Fruit fly (Drosophila melanogaster) whole organism, wandering third instar larva: ENCODE measurements around the gene CG10211.
A peak's percentile ranks its signal among the peaks of the same experiment; 100 is the strongest.

ENCODE experiments used
- Abd-B ChIP-seq: fragments of >200 bp; optimal IDR thresholded peaks from 2 replicates; lab custom pipeline; 2017; ENCODE audit warnings: missing biosample characterization, missing genetic modification characterization
- CG32264 ChIP-seq: fragments of 200-800 bp; sonication (Bioruptor generic); optimal IDR thresholded peaks from 2 replicates; lab custom pipeline; 2016; ENCODE audit warnings: missing biosample characterization, missing genetic modification characterization
- CG9705 ChIP-seq: fragments of 200-800 bp; sonication (Bioruptor generic); optimal IDR thresholded peaks from 2 replicates; lab custom pipeline; 2018; ENCODE audit warnings: missing biosample characterization, mild to moderate bottlenecking, missing genetic modification characterization
- CrebA ChIP-seq: fragments of 200-800 bp; sonication (Bioruptor generic); optimal IDR thresholded peaks from 2 replicates; lab custom pipeline; 2016; ENCODE audit warnings: missing biosample characterization, mild to moderate bottlenecking, missing genetic modification characterization, borderline replicate concordance
- Dfd ChIP-seq: fragments of >200 bp; optimal IDR thresholded peaks from 2 replicates; lab custom pipeline; 2017; ENCODE audit warnings: missing biosample characterization, missing genetic modification characterization
- Dif ChIP-seq: fragments of 200-275, 200-300 bp; sonication (Bioruptor generic); optimal IDR thresholded peaks from 2 replicates; lab custom pipeline; 2018; ENCODE audit warnings: missing biosample characterization, missing genetic modification characterization; ENCODE audit not compliant: partially characterized antibody
- GATAd ChIP-seq: sonication (Bioruptor generic); optimal IDR thresholded peaks from 2 replicates; lab custom pipeline; 2016; ENCODE audit warnings: missing biosample characterization, missing genetic modification characterization
- HLH106 ChIP-seq: fragments of 200-800 bp; optimal IDR thresholded peaks from 3 replicates; lab custom pipeline; 2019; ENCODE audit warnings: missing biosample characterization, mild to moderate bottlenecking, missing genetic modification characterization, moderate library complexity
- Hnf4 ChIP-seq: fragments of 200-800 bp; sonication (Bioruptor generic); optimal IDR thresholded peaks from 2 replicates; lab custom pipeline; 2016; ENCODE audit warnings: missing biosample characterization, mild to moderate bottlenecking, missing genetic modification characterization
- Hr78 ChIP-seq: fragments of >200 bp; optimal IDR thresholded peaks from 2 replicates; lab custom pipeline; 2017; ENCODE audit warnings: missing biosample characterization, missing genetic modification characterization
- Hr83 ChIP-seq: fragments of 200-300 bp; sonication (Bioruptor generic); optimal IDR thresholded peaks from 2 replicates; lab custom pipeline; 2016; ENCODE audit warnings: missing biosample characterization, mild to moderate bottlenecking, missing genetic modification characterization, moderate library complexity; ENCODE audit not compliant: poor library complexity, severe bottlenecking
- Jra ChIP-seq: sonication (Bioruptor generic); optimal IDR thresholded peaks from 2 replicates; lab custom pipeline; 2016; ENCODE audit warnings: missing biosample characterization, missing genetic modification characterization
- Mio ChIP-seq: sonication (Bioruptor generic); optimal IDR thresholded peaks from 2 replicates; lab custom pipeline; 2016; ENCODE audit warnings: missing biosample characterization, missing genetic modification characterization
- Myc ChIP-seq: fragments of >200 bp; optimal IDR thresholded peaks from 2 replicates; lab custom pipeline; 2017
- N ChIP-seq: fragments of >200 bp; optimal IDR thresholded peaks from 2 replicates; lab custom pipeline; 2018; ENCODE audit warnings: missing biosample characterization, missing external identifiers, missing genetic modification characterization
- OdsH ChIP-seq: fragments of 200-800 bp; sonication (Bioruptor generic); optimal IDR thresholded peaks from 2 replicates; lab custom pipeline; 2016; ENCODE audit warnings: missing biosample characterization, mild to moderate bottlenecking, missing genetic modification characterization
- Rel ChIP-seq, 2 experiments: fragments of 200-800 bp; sonication (Bioruptor generic) in 1 of 2; optimal IDR thresholded peaks; 2 replicates in 1 of 2; 3 replicates in 1 of 2; lab custom pipeline; 2016 to 2019; ENCODE audit warnings: mild to moderate bottlenecking in 2 of 2, missing biosample characterization in 2 of 2, missing genetic modification characterization in 2 of 2, moderate library complexity in 1 of 2
- Sp1 ChIP-seq: fragments of 200-800 bp; sonication (Bioruptor generic); optimal IDR thresholded peaks from 3 replicates; lab custom pipeline; 2019; ENCODE audit warnings: missing biosample characterization, mild to moderate bottlenecking, missing genetic modification characterization, moderate library complexity
- Vsx2 ChIP-seq: fragments of 200-300, 225-300 bp; sonication (Bioruptor generic); optimal IDR thresholded peaks from 2 replicates; lab custom pipeline; 2018; ENCODE audit warnings: missing biosample characterization, missing genetic modification characterization; ENCODE audit not compliant: partially characterized antibody
- br ChIP-seq: fragments of 200-800 bp; sonication (Bioruptor generic); optimal IDR thresholded peaks from 2 replicates; lab custom pipeline; 2016; ENCODE audit warnings: missing biosample characterization, missing genetic modification characterization
- brk ChIP-seq: fragments of 200-800 bp; sonication (Bioruptor generic); optimal IDR thresholded peaks from 2 replicates; lab custom pipeline; 2016; ENCODE audit warnings: missing biosample characterization, mild to moderate bottlenecking, missing genetic modification characterization
- dl ChIP-seq, 2 experiments: fragments of 175-275, 200-275 bp in 1 of 2; fragments of 200-275 bp in 1 of 2; sonication (Bioruptor generic); optimal IDR thresholded peaks; lab custom pipeline; 2018; ENCODE audit warnings: mild to moderate bottlenecking in 2 of 2, missing biosample characterization in 2 of 2, missing genetic modification characterization in 2 of 2, moderate library complexity in 2 of 2; ENCODE audit not compliant: partially characterized antibody in 2 of 2, insufficient read depth in 1 of 2
- dmrt93B ChIP-seq: fragments of 200-800 bp; sonication (Bioruptor generic); optimal IDR thresholded peaks from 2 replicates; lab custom pipeline; 2018; ENCODE audit warnings: missing biosample characterization, mild to moderate bottlenecking, missing genetic modification characterization
- dsf ChIP-seq: sonication (Bioruptor generic); optimal IDR thresholded peaks from 2 replicates; lab custom pipeline; 2016; ENCODE audit warnings: missing biosample characterization, missing genetic modification characterization, borderline replicate concordance
- ey ChIP-seq: fragments of 200-800 bp; sonication (Bioruptor generic); optimal IDR thresholded peaks from 2 replicates; lab custom pipeline; 2016; ENCODE audit warnings: missing biosample characterization, missing genetic modification characterization
- foxo ChIP-seq, 2 experiments: fragments of 200-800 bp; sonication (Bioruptor generic); optimal IDR thresholded peaks; 2 replicates in 1 of 2; 3 replicates in 1 of 2; lab custom pipeline; 2016 to 2017; ENCODE audit warnings: missing biosample characterization in 2 of 2, missing genetic modification characterization in 2 of 2
- fru ChIP-seq: fragments of 200-800 bp; sonication (Bioruptor generic); optimal IDR thresholded peaks from 3 replicates; lab custom pipeline; 2016; ENCODE audit warnings: missing biosample characterization, mild to moderate bottlenecking, missing genetic modification characterization
- h ChIP-seq: fragments of 200-800 bp; sonication (Bioruptor generic); optimal IDR thresholded peaks from 3 replicates; lab custom pipeline; 2016; ENCODE audit warnings: missing biosample characterization, mild to moderate bottlenecking, missing genetic modification characterization
- jim ChIP-seq: fragments of 175-275, 200-325 bp; sonication (Bioruptor generic); optimal IDR thresholded peaks from 2 replicates; lab custom pipeline; 2016; ENCODE audit warnings: missing biosample characterization, mild to moderate bottlenecking, missing genetic modification characterization
- lola ChIP-seq: fragments of >200 bp; optimal IDR thresholded peaks from 2 replicates; lab custom pipeline; 2017; ENCODE audit warnings: missing biosample characterization, missing genetic modification characterization
- pan ChIP-seq: fragments of >200 bp; optimal IDR thresholded peaks from 2 replicates; lab custom pipeline; 2017
- psq ChIP-seq: fragments of 200-800 bp; sonication (Bioruptor generic); optimal IDR thresholded peaks from 3 replicates; lab custom pipeline; 2017; ENCODE audit warnings: missing biosample characterization, mild to moderate bottlenecking, missing genetic modification characterization, moderate library complexity
- rgr ChIP-seq: fragments of 200-800 bp; sonication (Bioruptor generic); optimal IDR thresholded peaks from 3 replicates; lab custom pipeline; 2016; ENCODE audit warnings: missing biosample characterization, mild to moderate bottlenecking, missing genetic modification characterization
- sage ChIP-seq: fragments of 200-800 bp; sonication (Bioruptor generic); optimal IDR thresholded peaks from 2 replicates; lab custom pipeline; 2016; ENCODE audit warnings: missing biosample characterization, mild to moderate bottlenecking, missing genetic modification characterization
- sv ChIP-seq: fragments of 200-800 bp; sonication (Bioruptor generic); optimal IDR thresholded peaks from 3 replicates; lab custom pipeline; 2016; ENCODE audit warnings: missing biosample characterization, missing genetic modification characterization
- tai ChIP-seq: sonication (Bioruptor generic); optimal IDR thresholded peaks from 2 replicates; lab custom pipeline; 2016; ENCODE audit warnings: missing biosample characterization, missing genetic modification characterization
- usp ChIP-seq: fragments of >200 bp; optimal IDR thresholded peaks from 2 replicates; lab custom pipeline; 2017; ENCODE audit warnings: missing biosample characterization, missing genetic modification characterization
- woc ChIP-seq: sonication (Bioruptor generic); optimal IDR thresholded peaks from 2 replicates; lab custom pipeline; 2016; ENCODE audit warnings: missing biosample characterization, mild to moderate bottlenecking, missing genetic modification characterization

Gene CG10211

dm6 chr2L:18561018-18561417 is 43.7 kb downstream of the CG10211 start:
- TF ChIP-seq dl (GFP tag; optimal IDR thresholded peaks at IDR 0.05; lab: Kevin White, UChicago; ENCODE audit: insufficient read depth in 1 of 2, partially characterized antibody in 2 of 2), result no peak
- TF ChIP-seq Dfd (GFP tag; lab: Kevin White, UChicago), result no peak
- no peak for TF ChIP-seq woc (GFP tag; lab: Kevin White, UChicago)
- no peak for TF ChIP-seq OdsH (GFP tag; lab: Kevin White, UChicago)
- TF ChIP-seq dmrt93B (GFP tag; lab: Kevin White, UChicago), result no peak
- TF ChIP-seq rgr (GFP tag; lab: Kevin White, UChicago), result no peak
- no peak for TF ChIP-seq usp
- TF ChIP-seq Abd-B (GFP tag; lab: Kevin White, UChicago), result no peak
- TF ChIP-seq br (GFP tag; lab: Kevin White, UChicago), result peak; percentile 24
- no peak for TF ChIP-seq Hnf4
- TF ChIP-seq sv (GFP tag; lab: Kevin White, UChicago), result no peak
- no peak for TF ChIP-seq Hr83 (GFP tag; lab: Kevin White, UChicago)
- no peak for TF ChIP-seq Rel (GFP tag; optimal IDR thresholded peaks at IDR 0.05; lab: Kevin White, UChicago)
- TF ChIP-seq Rel (tag; optimal IDR thresholded peaks at IDR 0.05; lab: Kevin White, UChicago), result peak; percentile 60
- no peak for TF ChIP-seq sage (GFP tag; lab: Kevin White, UChicago)
- no peak for TF ChIP-seq brk (GFP tag; lab: Kevin White, UChicago)
- TF ChIP-seq CG32264 (GFP tag; lab: Kevin White, UChicago), result no peak
- no peak for TF ChIP-seq Jra (GFP tag; lab: Kevin White, UChicago)
- TF ChIP-seq h (GFP tag; lab: Kevin White, UChicago), result peak; percentile 76
- TF ChIP-seq Vsx2, result no peak

- TF ChIP-seq HLH106, result peak; percentile 20
- TF ChIP-seq psq, result peak; percentile 62
- no peak for TF ChIP-seq pan (lab: Kevin White, UChicago)
- no peak for TF ChIP-seq sv (GFP tag; lab: Kevin White, UChicago)
- TF ChIP-seq OdsH (GFP tag; lab: Kevin White, UChicago), result no peak
- peak; percentile 24 for TF ChIP-seq Sp1 (GFP tag; lab: Kevin White, UChicago)
- no peak for TF ChIP-seq Vsx2
- TF ChIP-seq Mio (GFP tag; lab: Kevin White, UChicago), result no peak
- no peak for TF ChIP-seq br (GFP tag; lab: Kevin White, UChicago)
- peak; percentile 10 for TF ChIP-seq h (GFP tag; lab: Kevin White, UChicago)
- peak; percentile 4 for TF ChIP-seq rgr (GFP tag; lab: Kevin White, UChicago)
- TF ChIP-seq dl (GFP tag; optimal IDR thresholded peaks at IDR 0.05; lab: Kevin White, UChicago; ENCODE audit: insufficient read depth in 1 of 2, partially characterized antibody in 2 of 2), result no peak
- TF ChIP-seq sage (GFP tag; lab: Kevin White, UChicago), result no peak
- no peak for TF ChIP-seq CG9705 (GFP tag; lab: Kevin White, UChicago)
- TF ChIP-seq tai (GFP tag; lab: Kevin White, UChicago), result no peak
- TF ChIP-seq woc (GFP tag; lab: Kevin White, UChicago), result no peak
- no peak for TF ChIP-seq CG32264 (GFP tag; lab: Kevin White, UChicago)
- TF ChIP-seq lola, result no peak
- no peak for TF ChIP-seq Rel (GFP tag; optimal IDR thresholded peaks at IDR 0.05; lab: Kevin White, UChicago)
- peak; percentile 69 for TF ChIP-seq Rel (tag; optimal IDR thresholded peaks at IDR 0.05; lab: Kevin White, UChicago)
- no peak for TF ChIP-seq brk (GFP tag; lab: Kevin White, UChicago)
- TF ChIP-seq Dfd (GFP tag; lab: Kevin White, UChicago), result no peak
- TF ChIP-seq foxo (GFP tag; optimal IDR thresholded peaks at IDR 0.05; lab: Kevin White, UChicago), result peak in 1 of 2 experiments; percentile 14
- peak; percentile 48 for TF ChIP-seq Hr83 (GFP tag; lab: Kevin White, UChicago)
- TF ChIP-seq jim (GFP tag; lab: Kevin White, UChicago), result no peak
- TF ChIP-seq Myc, result no peak
- TF ChIP-seq usp, result no peak
- TF ChIP-seq fru (GFP tag; lab: Kevin White, UChicago), result no peak
- no peak for TF ChIP-seq Hnf4
- no peak for TF ChIP-seq CrebA (GFP tag; lab: Kevin White, UChicago)
- TF ChIP-seq GATAd (GFP tag; lab: Kevin White, UChicago), result no peak
- TF ChIP-seq Dif, result no peak
- TF ChIP-seq dsf (GFP tag; lab: Kevin White, UChicago), result no peak
- no peak for TF ChIP-seq dmrt93B (GFP tag; lab: Kevin White, UChicago)
- TF ChIP-seq Hr78 (GFP tag; lab: Kevin White, UChicago), result no peak
- TF ChIP-seq Jra (GFP tag; lab: Kevin White, UChicago), result no peak
- no peak for TF ChIP-seq N (GFP tag; lab: Kevin White, UChicago)
- TF ChIP-seq Abd-B (GFP tag; lab: Kevin White, UChicago), result no peak
- TF ChIP-seq ey (GFP tag; lab: Kevin White, UChicago), result no peak
Observed at dm6 chr2L:18561522-18562119, 44.3 kb downstream of the CG10211 start.
